Worm (Caenorhabditis elegans) whole organism, L2 larva: ENCODE measurements around the gene ZK971.1.

Source experiments
- R02D3.7 ChIP-seq: fragments of 150-350 bp; optimal IDR thresholded peaks from 2 replicates; lab custom pipeline; 2014; ENCODE audit warnings: missing biosample characterization, missing genetic modification characterization
- aly-2 ChIP-seq: fragments of 150-350 bp; optimal IDR thresholded peaks from 2 replicates; lab custom pipeline; 2014; ENCODE audit warnings: missing biosample characterization, missing genetic modification characterization
- ama-1 ChIP-seq: fragments of 150-350 bp; optimal IDR thresholded peaks from 2 replicates; lab custom pipeline; 2018; ENCODE audit warnings: inconsistent platforms
- blmp-1 ChIP-seq: sonication (generic microtip); optimal IDR thresholded peaks from 2 replicates; lab custom pipeline; 2017; ENCODE audit warnings: missing genetic modification characterization, mild to moderate bottlenecking, missing compliant biosample characterization, antibody characterized with exemption, moderate library complexity; ENCODE audit not compliant: insufficient read depth
- elt-3 ChIP-seq: sonication (generic microtip); optimal IDR thresholded peaks from 2 replicates; lab custom pipeline; 2017; ENCODE audit warnings: missing biosample characterization, missing genetic modification characterization
- lin-13 ChIP-seq: fragments of 150-350 bp; optimal IDR thresholded peaks from 2 replicates; lab custom pipeline; 2014; ENCODE audit warnings: missing biosample characterization, missing genetic modification reagents, missing genetic modification characterization
- nhr-21 ChIP-seq: fragments of 150-350 bp; optimal IDR thresholded peaks from 2 replicates; lab custom pipeline; 2014; ENCODE audit warnings: missing biosample characterization, missing genetic modification characterization
- sma-3 ChIP-seq: sonication (generic microtip); optimal IDR thresholded peaks from 2 replicates; lab custom pipeline; 2016; ENCODE audit warnings: missing genetic modification reagents, missing genetic modification characterization, missing compliant biosample characterization
- zag-1 ChIP-seq: fragments of 150-350 bp; optimal IDR thresholded peaks from 2 replicates; lab custom pipeline; 2014; ENCODE audit warnings: missing biosample characterization, missing genetic modification characterization

DNA sequence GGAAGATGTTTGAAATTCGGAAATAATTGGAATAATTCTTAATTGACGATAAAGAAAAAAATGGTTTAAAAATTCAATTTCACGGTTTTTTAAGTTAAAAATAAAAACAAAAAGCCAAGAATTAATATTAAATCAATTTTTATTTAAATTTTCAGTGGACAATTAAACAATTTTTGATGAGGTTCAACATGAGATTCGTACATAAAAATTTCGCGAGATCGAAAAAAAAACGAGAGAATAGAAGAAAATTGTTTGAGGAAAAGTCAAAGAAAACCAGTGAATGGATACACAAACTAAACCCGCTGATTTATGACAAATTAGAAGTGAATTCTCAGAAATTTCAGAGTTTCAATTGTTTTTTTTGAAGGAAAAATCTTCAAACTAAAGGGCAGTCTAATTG lies 9.4 kb downstream of the ZK971.1 start, which contains the start of gene F54B3.2:
- TF ChIP-seq zag-1 (tag; lab: Kevin White, UChicago) (no peak), R02D3.7 (no peak), lin-13 (GFP tag; lab: Kevin White, UChicago) (no peak), nhr-21 (no peak), ama-1 (no peak), sma-3 (GFP tag; lab: Kevin White, UChicago) (no peak), blmp-1 (no peak), elt-3 (tag; lab: Kevin White, UChicago) (no peak), aly-2 (no peak)
